Worm (Caenorhabditis elegans) whole organism, L1 larva: ENCODE measurements around the gene rpt-2.

Experiments used
- aha-1 ChIP-seq: fragments of 150-350 bp; optimal IDR thresholded peaks from 2 replicates; lab custom pipeline; 2014; ENCODE audit warnings: missing biosample characterization, missing genetic modification characterization
- alr-1 ChIP-seq: fragments of 200-800 bp; sonication (Bioruptor generic); optimal IDR thresholded peaks from 2 replicates; lab custom pipeline; 2018; ENCODE audit warnings: borderline replicate concordance, mild to moderate bottlenecking, missing genetic modification characterization, missing compliant biosample characterization
- aly-2 ChIP-seq: fragments of 150-350 bp; optimal IDR thresholded peaks from 2 replicates; lab custom pipeline; 2014; ENCODE audit warnings: missing biosample characterization, missing genetic modification characterization
- blmp-1 ChIP-seq: fragments of 150-350 bp; optimal IDR thresholded peaks from 2 replicates; lab custom pipeline; 2014; ENCODE audit warnings: missing biosample characterization, missing genetic modification characterization
- ceh-8 ChIP-seq: fragments of 200-800 bp; sonication (Bioruptor generic); optimal IDR thresholded peaks from 2 replicates; lab custom pipeline; 2018; ENCODE audit warnings: mild to moderate bottlenecking, missing genetic modification characterization, moderate library complexity, missing compliant biosample characterization
- ces-1 ChIP-seq: fragments of 150-350 bp; optimal IDR thresholded peaks from 2 replicates; lab custom pipeline; 2014; ENCODE audit warnings: missing biosample characterization, missing genetic modification reagents, missing genetic modification characterization
- dpl-1 ChIP-seq, 3 experiments: fragments of 150-350 bp in 2 of 3; sonication (generic microtip) in 1 of 3; optimal IDR thresholded peaks; 2 replicates each; lab custom pipeline; 2014 to 2017; ENCODE audit warnings: missing biosample characterization in 3 of 3, missing genetic modification characterization in 3 of 3, missing genetic modification reagents in 3 of 3
- dsc-1 ChIP-seq: sonication (generic microtip); optimal IDR thresholded peaks from 2 replicates; lab custom pipeline; 2016; ENCODE audit warnings: mild to moderate bottlenecking, missing genetic modification characterization, missing compliant biosample characterization
- efl-1 ChIP-seq, 4 experiments: fragments of 150-350 bp; optimal IDR thresholded peaks in 3 of 4; peaks in 1 of 4; 1 replicate in 1 of 4; 2 replicates in 3 of 4; lab custom pipeline; 2014; ENCODE audit warnings: missing biosample characterization in 2 of 4, missing genetic modification characterization in 2 of 4, missing genetic modification reagents in 2 of 4
- efl-3 ChIP-seq: fragments of 200-800 bp; sonication (Bioruptor generic); optimal IDR thresholded peaks from 2 replicates; lab custom pipeline; 2018; ENCODE audit warnings: mild to moderate bottlenecking, missing genetic modification characterization, missing compliant biosample characterization
- egl-27 ChIP-seq, 2 experiments: fragments of 150-350 bp in 1 of 2; sonication (generic microtip); optimal IDR thresholded peaks; 3 replicates each; lab custom pipeline; 2017 to 2018; ENCODE audit warnings: missing biosample characterization in 2 of 2, missing genetic modification characterization in 2 of 2, missing genetic modification reagents in 2 of 2
- elt-2 ChIP-seq: sonication (generic microtip); optimal IDR thresholded peaks from 2 replicates; lab custom pipeline; 2016; ENCODE audit warnings: missing genetic modification characterization, mild to moderate bottlenecking, inconsistent platforms, missing compliant biosample characterization, missing genetic modification reagents
- elt-3 ChIP-seq, 6 experiments: fragments of 150-350 bp in 1 of 6; sonication (generic microtip); optimal IDR thresholded peaks; 2 replicates each; lab custom pipeline; 2017 to 2018; ENCODE audit warnings: missing biosample characterization in 6 of 6, missing genetic modification characterization in 6 of 6, inconsistent platforms in 1 of 6
- ets-5 ChIP-seq: fragments of 200-800 bp; sonication (Bioruptor generic); IDR thresholded peaks from 2 replicates; pipeline ENCODE4 v1.3.6; 2022; ENCODE audit warnings: missing genetic modification characterization, missing compliant biosample characterization
- fkh-4 ChIP-seq: sonication (generic microtip); optimal IDR thresholded peaks from 2 replicates; lab custom pipeline; 2016; ENCODE audit warnings: missing compliant biosample characterization, missing genetic modification characterization, borderline replicate concordance
- hlh-4 ChIP-seq: sonication (generic microtip); optimal IDR thresholded peaks from 2 replicates; lab custom pipeline; 2016; ENCODE audit warnings: mild to moderate bottlenecking, missing genetic modification characterization, missing compliant biosample characterization
- lin-13 ChIP-seq: fragments of 150-350 bp; optimal IDR thresholded peaks from 2 replicates; lab custom pipeline; 2014; ENCODE audit warnings: missing biosample characterization, missing genetic modification reagents, missing genetic modification characterization
- lin-39 ChIP-seq: fragments of 150-350 bp; optimal IDR thresholded peaks from 2 replicates; lab custom pipeline; 2014; ENCODE audit warnings: missing biosample characterization, missing genetic modification reagents, missing genetic modification characterization
- mab-9 ChIP-seq: fragments of 200-800 bp; sonication (Bioruptor generic); IDR thresholded peaks from 2 replicates; pipeline ENCODE4 v1.3.6; 2022; ENCODE audit warnings: missing genetic modification reagents, missing genetic modification characterization, missing compliant biosample characterization
- mdl-1 ChIP-seq, 2 experiments: fragments of 150-350 bp; optimal IDR thresholded peaks; 2 replicates each; lab custom pipeline; 2014 to 2017; ENCODE audit warnings: missing biosample characterization in 2 of 2, missing genetic modification characterization in 2 of 2, inconsistent platforms in 1 of 2
- nhr-12 ChIP-seq: sonication (generic microtip); optimal IDR thresholded peaks from 2 replicates; lab custom pipeline; 2017; ENCODE audit warnings: missing biosample characterization, missing genetic modification characterization
- nhr-19 ChIP-seq: fragments of 200-800 bp; sonication (Bioruptor generic); conservative IDR thresholded peaks from 2 replicates; pipeline ENCODE4 v1.3.6; 2022; ENCODE audit warnings: missing genetic modification characterization, missing compliant biosample characterization
- nhr-20 ChIP-seq: sonication (generic microtip); optimal IDR thresholded peaks from 2 replicates; lab custom pipeline; 2016; ENCODE audit warnings: mild to moderate bottlenecking, missing genetic modification characterization, missing compliant biosample characterization
- nhr-47 ChIP-seq: sonication (generic microtip); optimal IDR thresholded peaks from 2 replicates; lab custom pipeline; 2016; ENCODE audit warnings: mild to moderate bottlenecking, missing genetic modification characterization, moderate library complexity, missing compliant biosample characterization
- nhr-71 ChIP-seq: sonication (generic microtip); optimal IDR thresholded peaks from 2 replicates; lab custom pipeline; 2016; ENCODE audit warnings: mild to moderate bottlenecking, missing genetic modification characterization, moderate library complexity, missing compliant biosample characterization
- nhr-76 ChIP-seq: sonication (generic microtip); optimal IDR thresholded peaks from 2 replicates; lab custom pipeline; 2017; ENCODE audit warnings: missing biosample characterization, missing genetic modification characterization
- nhr-77 ChIP-seq: fragments of 150-350 bp; optimal IDR thresholded peaks from 2 replicates; lab custom pipeline; 2014; ENCODE audit warnings: missing biosample characterization, missing genetic modification characterization
- nhr-85 ChIP-seq: sonication (generic microtip); peaks from one replicate; lab custom pipeline; 2016; ENCODE audit warnings: missing genetic modification characterization, inconsistent platforms, missing compliant biosample characterization
- nhr-90 ChIP-seq: sonication (generic microtip); optimal IDR thresholded peaks from 2 replicates; lab custom pipeline; 2016; ENCODE audit warnings: mild to moderate bottlenecking, missing genetic modification characterization, missing compliant biosample characterization; ENCODE audit not compliant: poor library complexity
- pax-3 ChIP-seq: fragments of 200-800 bp; sonication (Bioruptor generic); optimal IDR thresholded peaks from 2 replicates; lab custom pipeline; 2018; ENCODE audit warnings: mild to moderate bottlenecking, missing genetic modification characterization, moderate library complexity, missing compliant biosample characterization
- pqm-1 ChIP-seq: sonication (generic microtip); optimal IDR thresholded peaks from 3 replicates; lab custom pipeline; 2017; ENCODE audit warnings: missing biosample characterization, missing genetic modification characterization
- rnt-1 ChIP-seq: sonication (generic microtip); optimal IDR thresholded peaks from 2 replicates; lab custom pipeline; 2016; ENCODE audit warnings: mild to moderate bottlenecking, missing genetic modification characterization, moderate library complexity, missing compliant biosample characterization
- skn-1 ChIP-seq: fragments of 150-350 bp; optimal IDR thresholded peaks from 2 replicates; lab custom pipeline; 2014; ENCODE audit warnings: missing biosample characterization, missing genetic modification characterization
- swsn-7 ChIP-seq: sonication (generic microtip); optimal IDR thresholded peaks from 2 replicates; lab custom pipeline; 2016; ENCODE audit warnings: missing genetic modification characterization, missing compliant biosample characterization
- tbx-2 ChIP-seq: sonication (generic microtip); optimal IDR thresholded peaks from 2 replicates; lab custom pipeline; 2016; ENCODE audit warnings: missing genetic modification characterization, missing compliant biosample characterization
- vab-15 ChIP-seq: sonication (generic microtip); optimal IDR thresholded peaks from 2 replicates; lab custom pipeline; 2017; ENCODE audit warnings: missing genotype, mild to moderate bottlenecking, missing genetic modification characterization, missing compliant biosample characterization
- xbp-1 ChIP-seq: sonication (generic microtip); optimal IDR thresholded peaks from 2 replicates; lab custom pipeline; 2016; ENCODE audit warnings: missing genetic modification characterization, missing compliant biosample characterization
- ztf-11 ChIP-seq, 2 experiments: sonication (generic microtip); optimal IDR thresholded peaks; 2 replicates each; lab custom pipeline; 2016 to 2017; ENCODE audit warnings: missing genetic modification characterization in 2 of 2, missing biosample characterization in 1 of 2, missing compliant biosample characterization in 1 of 2
- ztf-4 ChIP-seq: fragments of 150-350 bp; optimal IDR thresholded peaks from 2 replicates; lab custom pipeline; 2014; ENCODE audit warnings: missing biosample characterization, missing genetic modification characterization

Gene rpt-2

DNA sequence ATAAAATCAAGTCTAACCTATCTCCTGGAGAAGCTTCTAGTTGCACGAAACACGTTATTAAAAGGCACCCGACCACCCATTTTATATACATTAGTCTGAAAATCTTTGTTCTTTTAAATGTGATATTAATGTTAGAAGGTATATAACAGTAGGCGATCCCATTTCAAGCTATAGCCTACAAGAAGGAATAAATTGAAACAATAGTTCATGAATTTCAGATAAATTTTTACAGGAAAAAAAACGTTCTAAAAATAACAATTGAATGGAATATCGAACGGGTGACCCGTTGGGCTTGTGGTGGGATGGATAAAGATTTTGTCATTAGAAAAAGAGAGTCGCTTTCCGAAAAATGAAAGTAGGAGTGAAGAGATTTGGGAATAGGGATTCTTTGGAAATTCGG, 30.3 kb upstream of the rpt-2 start, which contains the start of gene pgap-3:
Gene pgap-3, minus strand, starts transcription at position 101 of the 400 bp plus-strand sequence.
- TF ChIP-seq elt-3 (tag; optimal IDR thresholded peaks at IDR 0.05; lab: Kevin White, UChicago) (no peak), blmp-1 (tag; lab: Kevin White, UChicago) (no peak), efl-3 (GFP tag; lab: Kevin White, UChicago) (no peak), hlh-4 (tag; lab: Kevin White, UChicago) (no peak), aha-1 (tag; lab: Kevin White, UChicago) (no peak), ceh-8 (GFP tag; lab: Kevin White, UChicago) (no peak), alr-1 (tag; lab: Kevin White, UChicago) (no peak)

DNA sequence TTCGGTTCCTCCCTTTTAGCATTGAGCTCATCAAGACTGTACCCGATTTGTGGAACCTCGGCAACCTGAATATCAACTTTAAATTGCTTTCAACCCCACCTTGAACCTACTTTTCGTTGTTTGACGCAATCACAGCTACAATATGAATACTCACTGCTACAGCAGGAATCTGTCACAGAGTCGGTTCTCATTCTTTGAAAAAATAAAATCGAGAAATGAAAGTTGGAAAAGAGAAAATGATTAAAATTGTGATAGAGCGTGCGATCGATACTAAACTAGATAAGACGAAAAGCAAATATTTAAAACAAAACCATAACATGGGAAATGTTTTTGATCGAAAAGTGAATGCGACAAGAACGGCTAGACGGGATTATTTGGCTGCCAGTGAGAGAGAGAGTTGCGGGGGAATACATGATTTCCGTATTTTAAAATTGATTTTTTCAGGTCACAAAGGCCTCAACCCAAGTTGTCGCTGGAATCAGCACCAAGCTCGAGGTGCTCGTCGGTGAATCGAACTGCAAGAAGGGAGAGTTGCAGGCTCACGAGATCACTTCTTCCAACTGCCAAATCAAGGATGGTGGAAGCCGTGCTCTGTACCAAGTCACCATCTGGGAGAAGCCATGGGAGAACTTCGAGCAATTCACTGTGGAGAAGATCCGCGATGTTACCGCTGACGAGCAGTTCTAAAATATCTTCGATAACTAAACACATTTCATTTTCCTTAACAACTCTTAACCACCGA, 27.6 kb upstream of the rpt-2 start, which contains the start of gene R01B10.3:
Gene R01B10.3, minus strand, starts transcription at position 277 of the 742 bp plus-strand sequence.
- no peak for TF ChIP-seq efl-1 (optimal IDR thresholded peaks at IDR 0.05; lab: Kevin White, UChicago)
- TF ChIP-seq efl-1 (GFP tag; optimal IDR thresholded peaks at IDR 0.05 in 1 of 2; lab: Kevin White, UChicago): peak in 1 of 2 experiments; percentile 93
- no peak for TF ChIP-seq ces-1 (GFP tag; lab: Kevin White, UChicago)
- TF ChIP-seq aly-2 (tag; lab: Kevin White, UChicago): no peak
- TF ChIP-seq rnt-1 (tag; lab: Kevin White, UChicago): no peak
- no peak for TF ChIP-seq nhr-20 (tag; lab: Kevin White, UChicago)
- no peak for TF ChIP-seq alr-1 (tag; lab: Kevin White, UChicago)
- peak; percentile 2 for TF ChIP-seq elt-2 (tag; lab: Kevin White, UChicago)
- TF ChIP-seq ztf-4 (tag; lab: Kevin White, UChicago): no peak
- no peak for TF ChIP-seq nhr-85 (tag; lab: Kevin White, UChicago)

DNA sequence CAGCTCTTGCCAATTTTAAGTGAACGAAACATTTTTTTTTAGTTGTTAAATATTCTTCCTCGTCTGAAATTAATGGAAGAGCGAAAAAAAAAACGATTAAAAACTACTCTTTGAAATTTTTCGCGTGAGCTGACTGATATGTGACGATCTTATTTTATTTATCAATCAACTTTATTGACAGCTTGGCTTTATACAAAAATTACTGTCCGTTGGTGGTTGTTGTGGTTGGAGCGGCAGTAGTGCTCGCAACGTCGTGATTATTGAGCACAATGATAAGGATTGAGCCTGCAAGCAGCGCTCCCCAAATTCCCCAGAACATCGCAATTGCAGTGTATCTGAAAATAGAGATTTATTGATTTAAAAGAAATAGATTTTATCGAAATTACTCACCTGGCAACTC, 27.0 kb upstream of the rpt-2 start:
- TF ChIP-seq elt-2 (tag; lab: Kevin White, UChicago) (no peak), nhr-76 (no peak), fkh-4 (tag; lab: Kevin White, UChicago) (no peak), nhr-12 (tag; lab: Kevin White, UChicago) (no peak), skn-1 (tag; lab: Kevin White, UChicago) (no peak), nhr-90 (tag; lab: Kevin White, UChicago) (no peak), mab-9 (no peak), elt-3 (tag; optimal IDR thresholded peaks at IDR 0.05; lab: Kevin White, UChicago) (no peak), pqm-1 (tag; lab: Kevin White, UChicago) (no peak), pax-3 (no peak), lin-39 (tag; lab: Kevin White, UChicago) (no peak), aha-1 (tag; lab: Kevin White, UChicago) (no peak), vab-15 (tag; lab: Kevin White, UChicago) (no peak)
- TF ChIP-seq, all 84 proteins: peak for 0

DNA sequence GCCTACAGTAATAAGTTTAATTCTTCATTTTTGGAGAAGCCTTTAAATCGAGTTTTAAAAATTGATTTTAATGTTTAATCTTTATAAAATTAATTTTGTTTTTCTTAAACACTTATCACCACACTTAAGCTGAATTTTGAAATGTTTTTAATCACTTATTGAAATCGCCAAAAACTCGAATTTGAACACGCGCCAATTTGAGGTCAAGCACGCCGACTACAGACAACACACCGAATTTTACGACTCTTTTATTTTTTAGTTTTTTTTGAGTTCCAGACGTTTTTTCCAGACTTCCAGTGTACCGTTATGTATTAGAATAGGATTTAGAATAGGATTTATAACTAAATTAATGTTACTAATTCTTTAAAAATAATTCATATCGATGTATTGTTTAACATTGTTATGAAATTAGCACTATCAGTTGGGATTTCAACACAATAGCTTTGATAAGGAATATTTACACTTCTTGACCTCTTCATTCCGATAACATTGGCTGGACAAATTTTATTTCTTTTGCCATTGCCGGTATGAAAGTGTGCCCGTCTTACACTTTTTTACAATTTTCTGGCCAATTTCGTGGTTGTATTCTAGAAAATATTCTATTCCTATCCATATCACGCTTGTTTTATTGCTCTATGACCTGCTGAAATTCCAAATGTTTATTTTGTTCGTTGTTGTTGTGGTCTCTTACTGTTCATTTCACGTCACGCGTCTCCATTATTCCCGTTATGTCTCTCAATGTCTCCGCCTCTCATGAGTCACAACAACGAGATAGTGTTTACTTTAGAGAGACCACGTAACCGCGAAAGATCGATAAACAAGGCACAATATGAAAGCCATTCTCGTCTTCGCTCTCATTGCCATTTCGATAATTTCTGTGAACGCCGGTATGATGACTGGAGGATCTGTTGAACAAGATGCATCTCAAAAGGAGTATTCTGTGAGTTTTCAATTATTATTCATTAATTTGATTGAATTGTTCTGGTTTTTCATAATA, 26.1 kb upstream of the rpt-2 start, which contains the start of gene cpi-2:
Gene cpi-2, plus strand, starts transcription at position 788 of the 997 bp plus-strand sequence.
- TF ChIP-seq nhr-20 (tag; lab: Kevin White, UChicago) (peak; percentile 46), xbp-1 (tag; lab: Kevin White, UChicago) (peak; percentile 43), lin-13 (no peak), nhr-85 (tag; lab: Kevin White, UChicago) (peak; percentile 64), efl-3 (GFP tag; lab: Kevin White, UChicago) (no peak), mdl-1 (tag; optimal IDR thresholded peaks at IDR 0.05; lab: Kevin White, UChicago) (peak in 1 of 2 experiments; percentile 35), dpl-1 (GFP tag; optimal IDR thresholded peaks at IDR 0.05; lab: Kevin White, UChicago) (peak; percentile 75 to 92 (median 85)), nhr-71 (tag; lab: Kevin White, UChicago) (peak; percentile 45), nhr-77 (no peak), ets-5 (GFP tag; lab: Robert Waterston, UW) (no peak), fkh-4 (tag; lab: Kevin White, UChicago) (no peak), swsn-7 (tag; lab: Kevin White, UChicago) (peak; percentile 28), dsc-1 (tag; lab: Kevin White, UChicago) (no peak), alr-1 (tag; lab: Kevin White, UChicago) (no peak), rnt-1 (tag; lab: Kevin White, UChicago) (peak; percentile 58), tbx-2 (tag; lab: Kevin White, UChicago) (peak; percentile 26), nhr-47 (tag; lab: Kevin White, UChicago) (peak; percentile 20), blmp-1 (tag; lab: Kevin White, UChicago) (peak; percentile 12), nhr-19 (GFP tag; lab: Robert Waterston, UW) (no peak; the same call in 1 of the 2 replicates), ztf-11 (tag; optimal IDR thresholded peaks at IDR 0.05; lab: Kevin White, UChicago) (no peak), efl-1 (optimal IDR thresholded peaks at IDR 0.05; lab: Kevin White, UChicago) (peak; percentile 89 to 92), efl-1 (GFP tag; optimal IDR thresholded peaks at IDR 0.05 in 1 of 2; lab: Kevin White, UChicago) (peak; percentile 91 to 98), egl-27 (tag; optimal IDR thresholded peaks at IDR 0.05; lab: Kevin White, UChicago) (no peak)
